Fruit fly (Drosophila melanogaster) whole organism, embryonic: Measurements from ENCODE around the gene Uck.

Experiments used
- ATbp ChIP-seq: fragments of 200-800 bp; sonication (Bioruptor generic); optimal IDR thresholded peaks from 2 replicates; lab custom pipeline; 2017; ENCODE audit warnings: missing biosample characterization, mild to moderate bottlenecking, missing genetic modification characterization, missing genetic modification reagents
- Antp ChIP-seq: fragments of 200-800 bp; sonication (Bioruptor generic); optimal IDR thresholded peaks from 3 replicates; lab custom pipeline; 2016; ENCODE audit warnings: missing biosample characterization, missing genetic modification characterization
- Asciz ChIP-seq: fragments of 200-800 bp; sonication (Bioruptor generic); optimal IDR thresholded peaks from 2 replicates; lab custom pipeline; 2017; ENCODE audit warnings: missing biosample characterization, mild to moderate bottlenecking, missing genetic modification characterization, missing genetic modification reagents
- Atf-2 ChIP-seq: fragments of 200-800 bp; sonication (Bioruptor generic); optimal IDR thresholded peaks from 2 replicates; lab custom pipeline; 2016; ENCODE audit warnings: missing biosample characterization, missing genetic modification characterization
- CG11247 ChIP-seq: fragments of 200-800 bp; sonication (Bioruptor generic); IDR thresholded peaks from 2 replicates; pipeline ENCODE4 v1.3.6; 2022; ENCODE audit warnings: missing biosample characterization, missing genetic modification characterization
- CG1233 ChIP-seq: fragments of 200-800 bp; sonication (Bioruptor generic); optimal IDR thresholded peaks from 4 replicates; lab custom pipeline; 2018; ENCODE audit warnings: missing biosample characterization, mild to moderate bottlenecking, missing genetic modification characterization
- CG13123 ChIP-seq: fragments of 200-800 bp; sonication (Bioruptor generic); optimal IDR thresholded peaks from 2 replicates; lab custom pipeline; 2016; ENCODE audit warnings: missing biosample characterization, missing genetic modification characterization
- CG16813 ChIP-seq: fragments of 200-800 bp; sonication (Bioruptor generic); IDR thresholded peaks from 3 replicates; pipeline ENCODE4 v1.3.6; 2022; ENCODE audit warnings: missing biosample characterization, missing genetic modification characterization; ENCODE audit not compliant: partially characterized antibody
- CG16863 ChIP-seq: fragments of 200-800 bp; sonication (Bioruptor generic); optimal IDR thresholded peaks from 3 replicates; lab custom pipeline; 2016; ENCODE audit warnings: missing biosample characterization, missing genetic modification characterization
- CG17829 ChIP-seq: fragments of 200-800 bp; optimal IDR thresholded peaks from 2 replicates; lab custom pipeline; 2019; ENCODE audit warnings: missing biosample characterization, mild to moderate bottlenecking, missing genetic modification characterization, moderate library complexity
- CG18599 ChIP-seq: fragments of 200-800 bp; sonication (Bioruptor generic); optimal IDR thresholded peaks from 3 replicates; lab custom pipeline; 2017; ENCODE audit warnings: missing biosample characterization, missing genetic modification characterization, mild to moderate bottlenecking, moderate library complexity, missing genetic modification reagents
- CG2120 ChIP-seq: fragments of 200-800 bp; sonication (Bioruptor generic); optimal IDR thresholded peaks from 3 replicates; lab custom pipeline; 2016; ENCODE audit warnings: missing biosample characterization, missing genetic modification characterization
- CG31365 ChIP-seq: fragments of 200-800 bp; sonication (Bioruptor generic); optimal IDR thresholded peaks from 2 replicates; lab custom pipeline; 2018; ENCODE audit warnings: missing biosample characterization, mild to moderate bottlenecking, missing genetic modification characterization
- CG31441 ChIP-seq: fragments of 200-800 bp; sonication (Bioruptor generic); IDR thresholded peaks from 2 replicates; pipeline ENCODE4 v1.3.6; 2022; ENCODE audit warnings: missing biosample characterization, missing genetic modification characterization
- CG3995 ChIP-seq: fragments of 200-800 bp; sonication (Bioruptor generic); optimal IDR thresholded peaks from 3 replicates; lab custom pipeline; 2016; ENCODE audit warnings: missing biosample characterization, missing genetic modification characterization
- CG42726 ChIP-seq: fragments of 200-800 bp; sonication (Bioruptor generic); IDR thresholded peaks from 2 replicates; pipeline ENCODE4 v1.3.6; 2022; ENCODE audit warnings: missing biosample characterization, missing genetic modification characterization; ENCODE audit not compliant: partially characterized antibody
- CG43689 ChIP-seq: fragments of 200-800 bp; sonication (Bioruptor generic); IDR thresholded peaks from 2 replicates; pipeline ENCODE4 v1.3.6; 2022; ENCODE audit warnings: missing biosample characterization, missing genetic modification characterization
- CG4707 ChIP-seq: fragments of 200-800 bp; sonication (Bioruptor generic); optimal IDR thresholded peaks from 2 replicates; lab custom pipeline; 2018; ENCODE audit warnings: missing biosample characterization, mild to moderate bottlenecking, missing genetic modification characterization, moderate library complexity
- CG4854 ChIP-seq: fragments of 200-800 bp; sonication (Bioruptor generic); optimal IDR thresholded peaks from 2 replicates; lab custom pipeline; 2016; ENCODE audit warnings: missing biosample characterization, missing genetic modification characterization, inconsistent platforms
- CG6683 ChIP-seq: fragments of 200-800 bp; sonication (Bioruptor generic); optimal IDR thresholded peaks from 2 replicates; lab custom pipeline; 2017; ENCODE audit warnings: missing biosample characterization, mild to moderate bottlenecking, missing genetic modification characterization, missing genetic modification reagents
- CG7357 ChIP-seq: fragments of 200-800 bp; sonication (Bioruptor generic); IDR thresholded peaks from 3 replicates; pipeline ENCODE4 v1.3.6; 2022; ENCODE audit warnings: missing biosample characterization, missing genetic modification characterization
- CG9932 ChIP-seq: fragments of 200-800 bp; sonication (Bioruptor generic); IDR thresholded peaks from 2 replicates; pipeline ENCODE4 v1.3.6; 2022; ENCODE audit warnings: missing biosample characterization, missing genetic modification characterization
- Deaf1 ChIP-seq: fragments of 200-800 bp; optimal IDR thresholded peaks from 3 replicates; lab custom pipeline; 2019; ENCODE audit warnings: missing biosample characterization, mild to moderate bottlenecking, missing genetic modification characterization, moderate library complexity
- Dek ChIP-seq: fragments of 200-800 bp; sonication (Bioruptor generic); optimal IDR thresholded peaks from 3 replicates; lab custom pipeline; 2019; ENCODE audit warnings: missing biosample characterization, mild to moderate bottlenecking, missing genetic modification characterization, moderate library complexity
- Gug ChIP-seq: fragments of 200-800 bp; sonication (Bioruptor generic); IDR thresholded peaks from 4 replicates; pipeline ENCODE4 v1.3.6; 2022; ENCODE audit warnings: missing biosample characterization, missing genetic modification characterization
- Hsf ChIP-seq: fragments of 200-800 bp; sonication (Bioruptor generic); optimal IDR thresholded peaks from 3 replicates; lab custom pipeline; 2016; ENCODE audit warnings: missing biosample characterization, missing genetic modification characterization
- Lim3 ChIP-seq: fragments of 200-800 bp; sonication (Bioruptor generic); IDR thresholded peaks from 2 replicates; pipeline ENCODE4 v1.3.6; 2022; ENCODE audit warnings: missing biosample characterization, missing genetic modification characterization
- MTF-1 ChIP-seq: fragments of 200-800 bp; sonication (Bioruptor generic); optimal IDR thresholded peaks from 2 replicates; lab custom pipeline; 2018; ENCODE audit warnings: missing biosample characterization, mild to moderate bottlenecking, missing genetic modification characterization, borderline replicate concordance
- Optix ChIP-seq: fragments of 200-800 bp; sonication (Bioruptor generic); IDR thresholded peaks from 3 replicates; pipeline ENCODE4 v1.3.6; 2022; ENCODE audit warnings: missing biosample characterization, missing genetic modification characterization
- Scr ChIP-seq: fragments of 200-800 bp; sonication (Bioruptor generic); IDR thresholded peaks from 2 replicates; pipeline ENCODE4 v1.3.6; 2022; ENCODE audit warnings: missing biosample characterization, missing genetic modification characterization; ENCODE audit not compliant: partially characterized antibody
- Trl ChIP-seq, 3 experiments: fragments of >200 bp in 2 of 3; fragments of 200-800 bp in 1 of 3; sonication (Bioruptor generic) in 1 of 3; optimal IDR thresholded peaks; 2 replicates in 1 of 3; 3 replicates in 2 of 3; lab custom pipeline; 2016 to 2017; ENCODE audit warnings: missing biosample characterization in 1 of 3, missing genetic modification characterization in 1 of 3
- ap ChIP-seq: fragments of 200-800 bp; sonication (Bioruptor generic); IDR thresholded peaks from 2 replicates; pipeline ENCODE4 v1.3.6; 2022; ENCODE audit warnings: missing biosample characterization, missing genetic modification characterization
- br ChIP-seq: fragments of >200 bp; optimal IDR thresholded peaks from 2 replicates; lab custom pipeline; 2017
- corto ChIP-seq: fragments of 200-800 bp; sonication (Bioruptor generic); optimal IDR thresholded peaks from 2 replicates; lab custom pipeline; 2016; ENCODE audit warnings: missing biosample characterization, mild to moderate bottlenecking, missing genetic modification characterization, moderate library complexity
- dimm ChIP-seq: fragments of 200-800 bp; sonication (Bioruptor generic); IDR thresholded peaks from 2 replicates; pipeline ENCODE4 v1.3.6; 2022; ENCODE audit warnings: missing biosample characterization, missing genetic modification characterization
- eve ChIP-seq, 2 experiments: fragments of >200 bp; optimal IDR thresholded peaks; 2 replicates each; lab custom pipeline; 2017; ENCODE audit warnings: missing biosample characterization in 2 of 2, missing genetic modification characterization in 2 of 2
- gcm ChIP-seq: fragments of 200-800 bp; sonication (Bioruptor generic); optimal IDR thresholded peaks from 2 replicates; lab custom pipeline; 2019; ENCODE audit warnings: missing biosample characterization, mild to moderate bottlenecking, missing genetic modification characterization, moderate library complexity
- hb ChIP-seq: fragments of 200-800 bp; sonication (Bioruptor generic); IDR thresholded peaks from 3 replicates; pipeline ENCODE4 v1.3.6; 2022; ENCODE audit warnings: missing biosample characterization, missing genetic modification characterization; ENCODE audit not compliant: partially characterized antibody
- her ChIP-seq: fragments of 200-800 bp; sonication (Bioruptor generic); optimal IDR thresholded peaks from 2 replicates; lab custom pipeline; 2016; ENCODE audit warnings: missing biosample characterization, missing genetic modification characterization
- ind ChIP-seq: fragments of 200-800 bp; sonication (Bioruptor generic); optimal IDR thresholded peaks from 3 replicates; lab custom pipeline; 2016; ENCODE audit warnings: missing biosample characterization, missing genetic modification characterization
- jing ChIP-seq: fragments of 200-800 bp; sonication (Bioruptor generic); optimal IDR thresholded peaks from 2 replicates; lab custom pipeline; 2018; ENCODE audit warnings: missing biosample characterization, mild to moderate bottlenecking, missing genetic modification characterization
- lbe ChIP-seq: fragments of 200-800 bp; sonication (Bioruptor generic); optimal IDR thresholded peaks from 2 replicates; lab custom pipeline; 2016; ENCODE audit warnings: missing biosample characterization, mild to moderate bottlenecking, missing genetic modification characterization
- lmd ChIP-seq: fragments of 200-800 bp; sonication (Bioruptor generic); IDR thresholded peaks from 2 replicates; pipeline ENCODE4 v1.3.6; 2022; ENCODE audit warnings: missing biosample characterization, missing genetic modification characterization
- mam ChIP-seq: fragments of 200-800 bp; sonication (Bioruptor generic); optimal IDR thresholded peaks from 3 replicates; lab custom pipeline; 2016; ENCODE audit warnings: missing biosample characterization, missing genetic modification characterization
- mld ChIP-seq: fragments of 200-800 bp; sonication (Bioruptor generic); IDR thresholded peaks from 3 replicates; pipeline ENCODE4 v1.3.6; 2022; ENCODE audit warnings: missing biosample characterization, missing genetic modification characterization; ENCODE audit not compliant: partially characterized antibody
- stwl ChIP-seq: fragments of 200-800 bp; sonication (Bioruptor generic); optimal IDR thresholded peaks from 3 replicates; lab custom pipeline; 2018; ENCODE audit warnings: missing biosample characterization, mild to moderate bottlenecking, missing genetic modification characterization, moderate library complexity
- tin ChIP-seq: fragments of 200-800 bp; sonication (Bioruptor generic); optimal IDR thresholded peaks from 3 replicates; lab custom pipeline; 2016; ENCODE audit warnings: missing biosample characterization, missing genetic modification characterization
- tll ChIP-seq, 2 experiments: fragments of 200-800 bp in 1 of 2; fragments of >200 bp in 1 of 2; sonication (Bioruptor generic) in 1 of 2; optimal IDR thresholded peaks; 2 replicates each; lab custom pipeline; 2017 to 2019; ENCODE audit warnings: missing biosample characterization in 2 of 2, missing genetic modification characterization in 2 of 2, mild to moderate bottlenecking in 1 of 2, moderate library complexity in 1 of 2

The Uck gene

dm6 chr3R:24294784-24295555 lies 5.0 kb downstream of the Uck start, which contains the start of gene crb (continued):
- no peak for TF ChIP-seq Asciz
- TF ChIP-seq stwl (tag; lab: Kevin White, UChicago) = peak; percentile 74
- TF ChIP-seq Antp (GFP tag; lab: Kevin White, UChicago) = peak; percentile 54
- peak; percentile 51 for TF ChIP-seq CG16813 (GFP tag; lab: Robert Waterston, UW)
- peak; percentile 49 for TF ChIP-seq tin (GFP tag; lab: Kevin White, UChicago)
- no peak for TF ChIP-seq eve (GFP tag; optimal IDR thresholded peaks at IDR 0.05; lab: Kevin White, UChicago)
- no peak for TF ChIP-seq tll (GFP tag; optimal IDR thresholded peaks at IDR 0.05; lab: Kevin White, UChicago)
- TF ChIP-seq mld = no peak
- TF ChIP-seq mam = peak; percentile 43
- TF ChIP-seq Deaf1 = peak; percentile 69
- TF ChIP-seq CG13123 (GFP tag; lab: Kevin White, UChicago) = peak; percentile 61
- peak; percentile 54 for TF ChIP-seq Dek (tag; lab: Kevin White, UChicago)
- TF ChIP-seq CG16863 (GFP tag; lab: Kevin White, UChicago) = peak; percentile 34
- TF ChIP-seq Scr = peak; percentile 49
- TF ChIP-seq br (lab: Kevin White, UChicago) = no peak
- TF ChIP-seq CG6683 = no peak
- TF ChIP-seq her (GFP tag; lab: Kevin White, UChicago) = peak; percentile 68
- TF ChIP-seq lbe (GFP tag; lab: Kevin White, UChicago) = peak; percentile 59
- no peak for TF ChIP-seq ap (GFP tag; lab: Robert Waterston, UW)
- TF ChIP-seq dimm (GFP tag; lab: Robert Waterston, UW) = no peak
- peak; percentile 59 for TF ChIP-seq CG17829 (tag; lab: Kevin White, UChicago)
- TF ChIP-seq CG4707 (GFP tag; lab: Kevin White, UChicago) = no peak
- no peak for TF ChIP-seq Optix (GFP tag; lab: Robert Waterston, UW)
- TF ChIP-seq Gug = 0 out of 4 replicates have a peak, but pooled peaks have one; percentile 7
- TF ChIP-seq corto = no peak
- peak; percentile 50 for TF ChIP-seq Hsf (GFP tag; lab: Kevin White, UChicago)
- peak; percentile 47 for TF ChIP-seq CG31441 (GFP tag; lab: Robert Waterston, UW)
- TF ChIP-seq CG7357 = no peak
- TF ChIP-seq CG31365 (tag; lab: Kevin White, UChicago) = peak; percentile 11
- peak; percentile 13 for TF ChIP-seq CG4854 (GFP tag; lab: Kevin White, UChicago)
- no peak for TF ChIP-seq jing (GFP tag; lab: Kevin White, UChicago)
- TF ChIP-seq Atf-2 (GFP tag; lab: Kevin White, UChicago) = no peak
- no peak for TF ChIP-seq ATbp
- peak; percentile 63 for TF ChIP-seq CG2120 (GFP tag; lab: Kevin White, UChicago)
- TF ChIP-seq CG9932 = peak; percentile 63; the same call in 1 of the 2 replicates
- TF ChIP-seq CG42726 (GFP tag; lab: Robert Waterston, UW) = peak; percentile 59; the same call in 1 of the 2 replicates
- TF ChIP-seq Trl (optimal IDR thresholded peaks at IDR 0.05; lab: Kevin White, UChicago) = no peak
- TF ChIP-seq Trl (GFP tag; optimal IDR thresholded peaks at IDR 0.05; lab: Kevin White, UChicago) = peak; percentile 68
- TF ChIP-seq ind = peak; percentile 31
- TF ChIP-seq CG11247 (GFP tag; lab: Robert Waterston, UW) = peak; percentile 39; the same call in 1 of the 2 replicates
- no peak for TF ChIP-seq CG3995
- TF ChIP-seq CG18599 = peak; percentile 44
- TF ChIP-seq Lim3 (GFP tag; lab: Robert Waterston, UW) = no peak
- peak; percentile 50 for TF ChIP-seq CG1233 (GFP tag; lab: Kevin White, UChicago)
- TF ChIP-seq lmd (GFP tag; lab: Robert Waterston, UW) = peak; percentile 37; the same call in 1 of the 2 replicates
- TF ChIP-seq MTF-1 = peak; percentile 20
- TF ChIP-seq hb (GFP tag; lab: Robert Waterston, UW) = 0 out of 3 replicates have a peak, but pooled peaks have one; percentile 57
- TF ChIP-seq CG43689 = no peak
- peak; percentile 45 for TF ChIP-seq gcm (GFP tag; lab: Kevin White, UChicago)
